Fruit fly (Drosophila melanogaster) whole organism, embryonic: ENCODE measurements around the gene BNIP3.

ENCODE experiments used
- ATbp ChIP-seq: fragments of 200-800 bp; sonication (Bioruptor generic); optimal IDR thresholded peaks from 2 replicates; lab custom pipeline; 2017; ENCODE audit warnings: missing biosample characterization, mild to moderate bottlenecking, missing genetic modification characterization, missing genetic modification reagents
- Ada2b ChIP-seq: fragments of 200-800 bp; sonication (Bioruptor generic); IDR thresholded peaks from 2 replicates; pipeline ENCODE4 v1.3.6; 2022; ENCODE audit warnings: missing biosample characterization, missing genetic modification characterization
- Atf6 ChIP-seq: fragments of 200-800 bp; sonication (Bioruptor generic); IDR thresholded peaks from 2 replicates; pipeline ENCODE4 v1.3.6; 2022; ENCODE audit warnings: missing biosample characterization, missing genetic modification characterization
- CG10654 ChIP-seq: fragments of 200-800 bp; sonication (Bioruptor generic); optimal IDR thresholded peaks from 2 replicates; lab custom pipeline; 2016; ENCODE audit warnings: missing biosample characterization, missing genetic modification characterization
- CG11398 ChIP-seq: fragments of 200-800 bp; sonication (Bioruptor generic); optimal IDR thresholded peaks from 2 replicates; lab custom pipeline; 2016; ENCODE audit warnings: missing biosample characterization, missing genetic modification characterization
- CG11696 ChIP-seq: fragments of 200-800 bp; sonication (Bioruptor generic); IDR thresholded peaks from 2 replicates; pipeline ENCODE4 v1.3.6; 2022; ENCODE audit warnings: missing biosample characterization, missing genetic modification characterization
- CG12744 ChIP-seq: fragments of 200-800 bp; sonication (Bioruptor generic); optimal IDR thresholded peaks from 2 replicates; lab custom pipeline; 2016; ENCODE audit warnings: missing biosample characterization, missing genetic modification characterization
- CG13775 ChIP-seq: fragments of 200-800 bp; sonication (Bioruptor generic); optimal IDR thresholded peaks from 3 replicates; lab custom pipeline; 2017; ENCODE audit warnings: missing biosample characterization, mild to moderate bottlenecking, missing genetic modification characterization
- CG15479 ChIP-seq: fragments of 200-800 bp; sonication (Bioruptor generic); optimal IDR thresholded peaks from 3 replicates; lab custom pipeline; 2019; ENCODE audit warnings: missing biosample characterization, mild to moderate bottlenecking, missing genetic modification characterization, moderate library complexity
- CG15696 ChIP-seq: fragments of 200-800 bp; sonication (Bioruptor generic); optimal IDR thresholded peaks from 2 replicates; lab custom pipeline; 2019; ENCODE audit warnings: missing biosample characterization, mild to moderate bottlenecking, missing genetic modification characterization, moderate library complexity
- CG1602 ChIP-seq: fragments of 200-800 bp; sonication (Bioruptor generic); optimal IDR thresholded peaks from 3 replicates; lab custom pipeline; 2016; ENCODE audit warnings: missing biosample characterization, missing genetic modification characterization
- CG1647 ChIP-seq: fragments of 200-800 bp; sonication (Bioruptor generic); optimal IDR thresholded peaks from 3 replicates; lab custom pipeline; 2016; ENCODE audit warnings: missing biosample characterization, missing genetic modification characterization
- CG2202 ChIP-seq: fragments of 200-800 bp; sonication (Bioruptor generic); optimal IDR thresholded peaks from 2 replicates; lab custom pipeline; 2018; ENCODE audit warnings: missing biosample characterization, mild to moderate bottlenecking, missing genetic modification characterization
- CG3065 ChIP-seq: fragments of 200-800 bp; sonication (Bioruptor generic); optimal IDR thresholded peaks from 2 replicates; lab custom pipeline; 2016; ENCODE audit warnings: missing biosample characterization, missing genetic modification characterization
- CG31365 ChIP-seq: fragments of 200-800 bp; sonication (Bioruptor generic); optimal IDR thresholded peaks from 2 replicates; lab custom pipeline; 2018; ENCODE audit warnings: missing biosample characterization, mild to moderate bottlenecking, missing genetic modification characterization
- CG31441 ChIP-seq: fragments of 200-800 bp; sonication (Bioruptor generic); IDR thresholded peaks from 2 replicates; pipeline ENCODE4 v1.3.6; 2022; ENCODE audit warnings: missing biosample characterization, missing genetic modification characterization
- CG3281 ChIP-seq: fragments of 200-800 bp; sonication (Bioruptor generic); optimal IDR thresholded peaks from 3 replicates; lab custom pipeline; 2017; ENCODE audit warnings: missing biosample characterization, mild to moderate bottlenecking, missing genetic modification characterization
- CG33213 ChIP-seq: fragments of 200-800 bp; sonication (Bioruptor generic); optimal IDR thresholded peaks from 3 replicates; lab custom pipeline; 2016; ENCODE audit warnings: missing biosample characterization, missing genetic modification characterization
- CG3995 ChIP-seq: fragments of 200-800 bp; sonication (Bioruptor generic); optimal IDR thresholded peaks from 3 replicates; lab custom pipeline; 2016; ENCODE audit warnings: missing biosample characterization, missing genetic modification characterization
- CG4328 ChIP-seq: fragments of 200-800 bp; sonication (Bioruptor generic); optimal IDR thresholded peaks from 3 replicates; lab custom pipeline; 2017; ENCODE audit warnings: missing biosample characterization, missing genetic modification reagents, missing genetic modification characterization
- CG4404 ChIP-seq: fragments of 200-800 bp; sonication (Bioruptor generic); IDR thresholded peaks from 2 replicates; pipeline ENCODE4 v1.3.6; 2022; ENCODE audit warnings: missing biosample characterization, missing genetic modification characterization
- CG7357 ChIP-seq: fragments of 200-800 bp; sonication (Bioruptor generic); IDR thresholded peaks from 3 replicates; pipeline ENCODE4 v1.3.6; 2022; ENCODE audit warnings: missing biosample characterization, missing genetic modification characterization
- CG8290 ChIP-seq, 3 experiments: fragments of 200-800 bp; sonication (Bioruptor generic); optimal IDR thresholded peaks; 2 replicates each; lab custom pipeline; 2016 to 2019; ENCODE audit warnings: missing biosample characterization in 3 of 3, missing genetic modification characterization in 3 of 3, mild to moderate bottlenecking in 2 of 3, moderate library complexity in 1 of 3
- CHES-1-like ChIP-seq: fragments of 200-800 bp; sonication (Bioruptor generic); optimal IDR thresholded peaks from 2 replicates; lab custom pipeline; 2016; ENCODE audit warnings: missing biosample characterization, missing genetic modification characterization
- D19A ChIP-seq: fragments of 200-800 bp; optimal IDR thresholded peaks from 3 replicates; lab custom pipeline; 2019; ENCODE audit warnings: missing biosample characterization, mild to moderate bottlenecking, missing genetic modification characterization, moderate library complexity
- D19B ChIP-seq: fragments of 200-800 bp; sonication (Bioruptor generic); optimal IDR thresholded peaks from 2 replicates; lab custom pipeline; 2017; ENCODE audit warnings: missing biosample characterization, mild to moderate bottlenecking, missing genetic modification characterization
- Dbx ChIP-seq: fragments of 200-800 bp; sonication (Bioruptor generic); IDR thresholded peaks from 3 replicates; pipeline ENCODE4 v1.3.6; 2022; ENCODE audit warnings: missing biosample characterization, missing genetic modification characterization
- Dref ChIP-seq: fragments of 200-800 bp; sonication (Bioruptor generic); IDR thresholded peaks from 2 replicates; pipeline ENCODE4 v1.3.6; 2022; ENCODE audit warnings: missing biosample characterization, missing genetic modification characterization
- H15 ChIP-seq: fragments of 200-800 bp; sonication (Bioruptor generic); IDR thresholded peaks from 3 replicates; pipeline ENCODE4 v1.3.6; 2022; ENCODE audit warnings: missing biosample characterization, missing genetic modification characterization
- Hr78 ChIP-seq, 2 experiments: fragments of 200-800 bp in 1 of 2; fragments of >200 bp in 1 of 2; sonication (Bioruptor generic) in 1 of 2; optimal IDR thresholded peaks; 2 replicates each; lab custom pipeline; 2017 to 2019; ENCODE audit warnings: missing biosample characterization in 2 of 2, missing genetic modification characterization in 2 of 2, mild to moderate bottlenecking in 1 of 2, moderate library complexity in 1 of 2
- Meics ChIP-seq: fragments of 200-800 bp; sonication (Bioruptor generic); optimal IDR thresholded peaks from 2 replicates; lab custom pipeline; 2017; ENCODE audit warnings: missing biosample characterization, mild to moderate bottlenecking, missing genetic modification characterization
- Ptx1 ChIP-seq: fragments of 200-800 bp; sonication (Bioruptor generic); IDR thresholded peaks from 2 replicates; pipeline ENCODE4 v1.3.6; 2022; ENCODE audit warnings: missing biosample characterization, missing genetic modification characterization
- Sin3A ChIP-seq: fragments of >200 bp; optimal IDR thresholded peaks from 2 replicates; lab custom pipeline; 2018
- al ChIP-seq: fragments of 200-800 bp; sonication (Bioruptor generic); IDR thresholded peaks from 2 replicates; pipeline ENCODE4 v1.3.6; 2022; ENCODE audit warnings: missing biosample characterization, missing genetic modification characterization
- bab2 ChIP-seq: fragments of 200-800 bp; sonication (Bioruptor generic); optimal IDR thresholded peaks from 2 replicates; lab custom pipeline; 2016; ENCODE audit warnings: missing biosample characterization, missing genetic modification characterization
- disco-r ChIP-seq: fragments of 200-800 bp; sonication (Bioruptor generic); optimal IDR thresholded peaks from 2 replicates; lab custom pipeline; 2016; ENCODE audit warnings: missing biosample characterization, missing genetic modification characterization
- dysf ChIP-seq: fragments of 200-800 bp; sonication (Bioruptor generic); IDR thresholded peaks from 3 replicates; pipeline ENCODE4 v1.3.6; 2022; ENCODE audit warnings: missing biosample characterization, missing genetic modification characterization
- ewg ChIP-seq: fragments of 200-800 bp; sonication (Bioruptor generic); optimal IDR thresholded peaks from 3 replicates; lab custom pipeline; 2017; ENCODE audit warnings: mild to moderate bottlenecking, missing biosample characterization, missing genetic modification reagents, missing genetic modification characterization
- fd64A ChIP-seq: fragments of 200-800 bp; sonication (Bioruptor generic); optimal IDR thresholded peaks from 3 replicates; lab custom pipeline; 2018; ENCODE audit warnings: missing biosample characterization, mild to moderate bottlenecking, missing genetic modification characterization
- gcm2 ChIP-seq: fragments of 200-800 bp; sonication (Bioruptor generic); optimal IDR thresholded peaks from 2 replicates; lab custom pipeline; 2016; ENCODE audit warnings: missing biosample characterization, missing genetic modification characterization
- gro ChIP-seq: fragments of 200-800 bp; sonication (Bioruptor generic); optimal IDR thresholded peaks from 2 replicates; lab custom pipeline; 2016; ENCODE audit warnings: missing biosample characterization, missing genetic modification characterization
- nerfin-2 ChIP-seq: fragments of 200-800 bp; sonication (Bioruptor generic); IDR thresholded peaks from 2 replicates; pipeline ENCODE4 v1.3.6; 2022; ENCODE audit warnings: missing biosample characterization, missing genetic modification characterization; ENCODE audit not compliant: partially characterized antibody
- pum ChIP-seq: fragments of 200-800 bp; sonication (Bioruptor generic); optimal IDR thresholded peaks from 2 replicates; lab custom pipeline; 2016; ENCODE audit warnings: missing biosample characterization, missing genetic modification characterization
- schlank ChIP-seq: fragments of 200-800 bp; sonication (Bioruptor generic); optimal IDR thresholded peaks from 2 replicates; lab custom pipeline; 2018; ENCODE audit warnings: missing biosample characterization, mild to moderate bottlenecking, missing genetic modification characterization
- sqz ChIP-seq: fragments of 200-800 bp; sonication (Bioruptor generic); optimal IDR thresholded peaks from 3 replicates; lab custom pipeline; 2018; ENCODE audit warnings: missing biosample characterization, mild to moderate bottlenecking, missing genetic modification characterization
- stc ChIP-seq: fragments of 200-800 bp; sonication (Bioruptor generic); IDR thresholded peaks from 2 replicates; pipeline ENCODE4 v1.3.6; 2022; ENCODE audit warnings: missing biosample characterization, missing genetic modification characterization
- ttk ChIP-seq: fragments of 200-800 bp; sonication (Bioruptor generic); IDR thresholded peaks from 2 replicates; pipeline ENCODE4 v2.1.2; 2022; ENCODE audit warnings: missing biosample characterization, missing genetic modification characterization
- twi ChIP-seq: fragments of 200-800 bp; optimal IDR thresholded peaks from 2 replicates; lab custom pipeline; 2019; ENCODE audit warnings: missing biosample characterization, mild to moderate bottlenecking, missing genetic modification characterization, moderate library complexity
- wek ChIP-seq: fragments of 200-800 bp; sonication (Bioruptor generic); optimal IDR thresholded peaks from 3 replicates; lab custom pipeline; 2018; ENCODE audit warnings: missing biosample characterization, mild to moderate bottlenecking, missing genetic modification characterization, moderate library complexity

The BNIP3 gene

dm6 chr3L:20471499-20472313 lies 47.5 kb downstream of the BNIP3 start (continued):
- peak in 1 of 2 experiments; percentile 83 for TF ChIP-seq Hr78 (GFP tag; optimal IDR thresholded peaks at IDR 0.05; lab: Kevin White, UChicago)
- peak; percentile 46 for TF ChIP-seq CG10654 (GFP tag; lab: Kevin White, UChicago)
- TF ChIP-seq sqz (GFP tag; lab: Kevin White, UChicago): no peak
- TF ChIP-seq bab2 (GFP tag; lab: Kevin White, UChicago): peak; percentile 81
- no peak for TF ChIP-seq ttk (GFP tag; lab: Robert Waterston, UW)
- TF ChIP-seq ATbp (GFP tag; lab: Kevin White, UChicago): peak; percentile 90
- TF ChIP-seq Ptx1: peak; percentile 35; the same call in 1 of the 2 replicates
- peak; percentile 61; the same call in 1 of the 2 replicates for TF ChIP-seq CG31441
- TF ChIP-seq fd64A (GFP tag; lab: Kevin White, UChicago): peak; percentile 75
- TF ChIP-seq Ada2b (GFP tag; lab: Robert Waterston, UW): no peak
- TF ChIP-seq gro (GFP tag; lab: Kevin White, UChicago): peak; percentile 21
- TF ChIP-seq CG8290 (GFP tag; optimal IDR thresholded peaks at IDR 0.05; lab: Kevin White, UChicago): peak; percentile 59
- TF ChIP-seq CG8290 (tag; optimal IDR thresholded peaks at IDR 0.05; lab: Kevin White, UChicago): peak in 1 of 2 experiments; percentile 87
- TF ChIP-seq D19A: peak; percentile 97
- TF ChIP-seq CG2202 (tag; lab: Kevin White, UChicago): peak; percentile 80
- peak; percentile 61 for TF ChIP-seq disco-r (GFP tag; lab: Kevin White, UChicago)
- TF ChIP-seq CG12744 (GFP tag; lab: Kevin White, UChicago): peak; percentile 68
- peak; percentile 83 for TF ChIP-seq Meics
- TF ChIP-seq CG3281 (GFP tag; lab: Kevin White, UChicago): peak; percentile 6
- no peak for TF ChIP-seq gcm2 (GFP tag; lab: Kevin White, UChicago)
- TF ChIP-seq CG11696: 0 out of 2 replicates have a peak, but pooled peaks have one; percentile 56
- TF ChIP-seq CG13775 (GFP tag; lab: Kevin White, UChicago): no peak
- TF ChIP-seq CG3065: peak; percentile 22
- TF ChIP-seq CG33213 (GFP tag; lab: Kevin White, UChicago): peak; percentile 67
- no peak for TF ChIP-seq CG7357 (GFP tag; lab: Robert Waterston, UW)
- TF ChIP-seq schlank (tag; lab: Kevin White, UChicago): peak; percentile 71
- peak; percentile 11 for TF ChIP-seq CG1647
- no peak for TF ChIP-seq Dref
- TF ChIP-seq CG1602 (GFP tag; lab: Kevin White, UChicago): peak; percentile 45
- peak; percentile 53 for TF ChIP-seq CHES-1-like (GFP tag; lab: Kevin White, UChicago)
- TF ChIP-seq Sin3A (lab: Kevin White, UChicago): no peak
- no peak for TF ChIP-seq twi
- no peak for TF ChIP-seq dysf (GFP tag; lab: Robert Waterston, UW)
- TF ChIP-seq CG11398 (GFP tag; lab: Kevin White, UChicago): peak; percentile 80
- peak; percentile 32 for TF ChIP-seq ewg
- 0 out of 2 replicates have a peak, but pooled peaks have one; percentile 5 for TF ChIP-seq stc (GFP tag; lab: Robert Waterston, UW)
- no peak for TF ChIP-seq al
- peak; percentile 71 for TF ChIP-seq CG15696 (tag; lab: Kevin White, UChicago)
- TF ChIP-seq Dbx (GFP tag; lab: Robert Waterston, UW): peak; percentile 44; the same call in 1 of the 3 replicates
- peak; percentile 83 for TF ChIP-seq wek (GFP tag; lab: Kevin White, UChicago)
- TF ChIP-seq CG4404 (GFP tag; lab: Robert Waterston, UW): no peak
- peak; percentile 31 for TF ChIP-seq CG4328 (GFP tag; lab: Kevin White, UChicago)
- TF ChIP-seq Atf6: 0 out of 2 replicates have a peak, but pooled peaks have one; percentile 29
- peak; percentile 71 for TF ChIP-seq CG31365
- no peak for TF ChIP-seq D19B (GFP tag; lab: Kevin White, UChicago)
- TF ChIP-seq CG3995 (GFP tag; lab: Kevin White, UChicago): peak; percentile 6
- TF ChIP-seq nerfin-2 (GFP tag; lab: Robert Waterston, UW): no peak
- peak; percentile 17 for TF ChIP-seq pum (GFP tag; lab: Kevin White, UChicago)
- peak; percentile 5 for TF ChIP-seq CG15479 (GFP tag; lab: Kevin White, UChicago)
- TF ChIP-seq H15: no peak
